Fruit fly (Drosophila melanogaster) whole organism, prepupa: ENCODE results near the gene CG7627.
A peak's percentile ranks its signal among the peaks of the same experiment; 100 is the strongest.

Experiments used
- Blimp-1 ChIP-seq: fragments of 200-800 bp; sonication (Bioruptor generic); optimal IDR thresholded peaks from 3 replicates; lab custom pipeline; 2017; ENCODE audit warnings: missing biosample characterization, missing genetic modification characterization, mild to moderate bottlenecking, moderate library complexity, missing genetic modification reagents
- CG10669 ChIP-seq: fragments of 200-800 bp; sonication (Bioruptor generic); optimal IDR thresholded peaks from 3 replicates; lab custom pipeline; 2018; ENCODE audit warnings: missing biosample characterization, mild to moderate bottlenecking, missing genetic modification characterization, moderate library complexity
- CG11762 ChIP-seq: fragments of 200-800 bp; sonication (Bioruptor generic); optimal IDR thresholded peaks from 3 replicates; lab custom pipeline; 2016; ENCODE audit warnings: missing biosample characterization, missing genetic modification characterization; ENCODE audit not compliant: insufficient read depth
- CG11902 ChIP-seq: fragments of 200-800 bp; sonication (Bioruptor generic); optimal IDR thresholded peaks from 3 replicates; lab custom pipeline; 2016; ENCODE audit warnings: missing biosample characterization, missing genetic modification characterization
- CG15336 ChIP-seq: fragments of 200-800 bp; sonication (Bioruptor generic); IDR thresholded peaks from 2 replicates; pipeline ENCODE4 v1.3.6; 2022; ENCODE audit warnings: missing biosample characterization, missing genetic modification characterization
- CG1621 ChIP-seq: fragments of 200-800 bp; sonication (Bioruptor generic); optimal IDR thresholded peaks from 3 replicates; lab custom pipeline; 2018; ENCODE audit warnings: missing biosample characterization, mild to moderate bottlenecking, missing genetic modification characterization
- CG16779 ChIP-seq: fragments of 200-800 bp; sonication (Bioruptor generic); optimal IDR thresholded peaks from 3 replicates; lab custom pipeline; 2017; ENCODE audit warnings: missing biosample characterization, mild to moderate bottlenecking, missing genetic modification characterization
- CG3032 ChIP-seq: fragments of 200-800 bp; optimal IDR thresholded peaks from 2 replicates; lab custom pipeline; 2019; ENCODE audit warnings: missing biosample characterization, mild to moderate bottlenecking, missing genetic modification characterization, moderate library complexity
- CG31627 ChIP-seq: fragments of 200-800 bp; sonication (Bioruptor generic); optimal IDR thresholded peaks from 3 replicates; lab custom pipeline; 2016; ENCODE audit warnings: missing biosample characterization, missing genetic modification characterization
- CG32006 ChIP-seq: fragments of 200-800 bp; sonication (Bioruptor generic); optimal IDR thresholded peaks from 3 replicates; lab custom pipeline; 2017; ENCODE audit warnings: missing biosample characterization, mild to moderate bottlenecking, missing genetic modification characterization
- CG34406 ChIP-seq: fragments of 200-800 bp; sonication (Bioruptor generic); optimal IDR thresholded peaks from 3 replicates; lab custom pipeline; 2016; ENCODE audit warnings: missing biosample characterization, missing genetic modification characterization
- CG3919 ChIP-seq: fragments of 200-800 bp; sonication (Bioruptor generic); optimal IDR thresholded peaks from 3 replicates; lab custom pipeline; 2016; ENCODE audit warnings: missing biosample characterization, missing genetic modification characterization
- CG4318 ChIP-seq: fragments of 200-800 bp; sonication (Bioruptor generic); optimal IDR thresholded peaks from 3 replicates; lab custom pipeline; 2017; ENCODE audit warnings: missing biosample characterization, mild to moderate bottlenecking, missing genetic modification characterization
- CG6163 ChIP-seq: fragments of 200-800 bp; sonication (Bioruptor generic); IDR thresholded peaks from 3 replicates; pipeline ENCODE4 v1.3.6; 2022; ENCODE audit warnings: missing biosample characterization, missing genetic modification characterization
- CG6276 ChIP-seq: fragments of 200-800 bp; sonication (Bioruptor generic); optimal IDR thresholded peaks from 2 replicates; lab custom pipeline; 2017; ENCODE audit warnings: missing biosample characterization, mild to moderate bottlenecking, missing genetic modification characterization
- CG6792 ChIP-seq: fragments of 200-800 bp; sonication (Bioruptor generic); optimal IDR thresholded peaks from 3 replicates; lab custom pipeline; 2016; ENCODE audit warnings: missing biosample characterization, missing genetic modification characterization
- CG6808 ChIP-seq: fragments of 200-800 bp; sonication (Bioruptor generic); optimal IDR thresholded peaks from 3 replicates; lab custom pipeline; 2017; ENCODE audit warnings: missing biosample characterization, missing genetic modification characterization, mild to moderate bottlenecking, moderate library complexity, missing genetic modification reagents
- CG7368 ChIP-seq: fragments of 200-800 bp; sonication (Bioruptor generic); optimal IDR thresholded peaks from 3 replicates; lab custom pipeline; 2016; ENCODE audit warnings: missing biosample characterization, missing genetic modification characterization
- CG8319 ChIP-seq: fragments of 200-800 bp; sonication (Bioruptor generic); optimal IDR thresholded peaks from 3 replicates; lab custom pipeline; 2016; ENCODE audit warnings: missing biosample characterization, missing genetic modification characterization
- CG8632 ChIP-seq: fragments of 200-800 bp; sonication (Bioruptor generic); optimal IDR thresholded peaks from 3 replicates; lab custom pipeline; 2016; ENCODE audit warnings: missing biosample characterization, missing genetic modification characterization
- CG9139 ChIP-seq: fragments of 200-800 bp; sonication (Bioruptor generic); optimal IDR thresholded peaks from 3 replicates; lab custom pipeline; 2017; ENCODE audit warnings: missing biosample characterization, mild to moderate bottlenecking, missing genetic modification characterization
- Eip75B ChIP-seq: fragments of 200-800 bp; sonication (Bioruptor generic); optimal IDR thresholded peaks from 3 replicates; lab custom pipeline; 2016; ENCODE audit warnings: missing biosample characterization, missing genetic modification characterization
- Eip78C ChIP-seq: fragments of 200-800 bp; sonication (Bioruptor generic); peaks from one replicate; lab custom pipeline; 2016; ENCODE audit warnings: missing biosample characterization, missing genetic modification characterization
- Eip93F ChIP-seq: fragments of 200-800 bp; sonication (Bioruptor generic); optimal IDR thresholded peaks from 2 replicates; lab custom pipeline; 2016; ENCODE audit warnings: missing biosample characterization, mild to moderate bottlenecking, missing genetic modification characterization
- Ets96B ChIP-seq: fragments of 200-800 bp; optimal IDR thresholded peaks from 2 replicates; lab custom pipeline; 2019; ENCODE audit warnings: missing biosample characterization, mild to moderate bottlenecking, missing genetic modification characterization, moderate library complexity
- Hr38 ChIP-seq: sonication (Bioruptor generic); optimal IDR thresholded peaks from 2 replicates; lab custom pipeline; 2016; ENCODE audit warnings: missing biosample characterization, missing genetic modification characterization
- Hr39 ChIP-seq: fragments of 200-800 bp; sonication (Bioruptor generic); optimal IDR thresholded peaks from 2 replicates; lab custom pipeline; 2016; ENCODE audit warnings: missing biosample characterization, missing genetic modification characterization
- Hr4 ChIP-seq: fragments of 200-800 bp; sonication (Bioruptor generic); optimal IDR thresholded peaks from 3 replicates; lab custom pipeline; 2016; ENCODE audit warnings: missing biosample characterization, missing genetic modification characterization
- Lpt ChIP-seq: fragments of 200-800 bp; sonication (Bioruptor generic); optimal IDR thresholded peaks from 3 replicates; lab custom pipeline; 2016; ENCODE audit warnings: missing biosample characterization, missing genetic modification characterization
- Met ChIP-seq: fragments of 200-800 bp; sonication (Bioruptor generic); optimal IDR thresholded peaks from 3 replicates; lab custom pipeline; 2016; ENCODE audit warnings: missing biosample characterization, missing genetic modification characterization
- OdsH ChIP-seq: fragments of 200-800 bp; sonication (Bioruptor generic); optimal IDR thresholded peaks from 3 replicates; lab custom pipeline; 2016; ENCODE audit warnings: missing biosample characterization, missing genetic modification characterization
- Sox102F ChIP-seq: fragments of 200-800 bp; sonication (Bioruptor generic); optimal IDR thresholded peaks from 2 replicates; lab custom pipeline; 2016; ENCODE audit warnings: missing biosample characterization, mild to moderate bottlenecking, missing genetic modification characterization
- Sox15 ChIP-seq: fragments of 200-800 bp; sonication (Bioruptor generic); optimal IDR thresholded peaks from 3 replicates; lab custom pipeline; 2016; ENCODE audit warnings: missing biosample characterization, missing genetic modification characterization
- achi ChIP-seq: fragments of 200-800 bp; sonication (Bioruptor generic); optimal IDR thresholded peaks from 3 replicates; lab custom pipeline; 2016; ENCODE audit warnings: missing biosample characterization, missing genetic modification characterization
- acj6 ChIP-seq: fragments of 200-800 bp; sonication (Bioruptor generic); optimal IDR thresholded peaks from 3 replicates; lab custom pipeline; 2016; ENCODE audit warnings: missing biosample characterization, missing genetic modification characterization
- cyc ChIP-seq: fragments of 200-800 bp; sonication (Bioruptor generic); optimal IDR thresholded peaks from 3 replicates; lab custom pipeline; 2016; ENCODE audit warnings: missing biosample characterization, missing genetic modification characterization
- dac ChIP-seq: fragments of 200-800 bp; sonication (Bioruptor generic); optimal IDR thresholded peaks from 2 replicates; lab custom pipeline; 2017; ENCODE audit warnings: missing biosample characterization, mild to moderate bottlenecking, missing genetic modification characterization
- dsx ChIP-seq: fragments of 200-800 bp; optimal IDR thresholded peaks from 3 replicates; lab custom pipeline; 2019; ENCODE audit warnings: missing biosample characterization, mild to moderate bottlenecking, missing genetic modification characterization, moderate library complexity; ENCODE audit not compliant: poor library complexity, severe bottlenecking
- eg ChIP-seq: fragments of 200-800 bp; sonication (Bioruptor generic); IDR thresholded peaks from 3 replicates; pipeline ENCODE4 v1.3.6; 2022; ENCODE audit warnings: missing biosample characterization, missing genetic modification characterization
- fd59A ChIP-seq: fragments of 200-800 bp; sonication (Bioruptor generic); optimal IDR thresholded peaks from 2 replicates; lab custom pipeline; 2017; ENCODE audit warnings: missing biosample characterization, mild to moderate bottlenecking, missing genetic modification characterization, missing genetic modification reagents
- fd85E ChIP-seq: fragments of 200-800 bp; sonication (Bioruptor generic); optimal IDR thresholded peaks from 3 replicates; lab custom pipeline; 2016; ENCODE audit warnings: missing biosample characterization, missing genetic modification characterization
- fkh ChIP-seq: fragments of 200-800 bp; sonication (Bioruptor generic); optimal IDR thresholded peaks from 3 replicates; lab custom pipeline; 2017; ENCODE audit warnings: missing biosample characterization, mild to moderate bottlenecking, missing genetic modification characterization, moderate library complexity
- lz ChIP-seq: fragments of 200-800 bp; sonication (Bioruptor generic); optimal IDR thresholded peaks from 3 replicates; lab custom pipeline; 2016; ENCODE audit warnings: missing biosample characterization, missing genetic modification characterization
- net ChIP-seq: fragments of 200-800 bp; sonication (Bioruptor generic); optimal IDR thresholded peaks from 3 replicates; lab custom pipeline; 2016; ENCODE audit warnings: missing biosample characterization, missing genetic modification characterization
- spab ChIP-seq: fragments of 200-800 bp; sonication (Bioruptor generic); optimal IDR thresholded peaks from 2 replicates; lab custom pipeline; 2017; ENCODE audit warnings: missing biosample characterization, mild to moderate bottlenecking, missing genetic modification characterization, missing genetic modification reagents
- ss ChIP-seq, 2 experiments: fragments of 200-800 bp; sonication (Bioruptor generic); optimal IDR thresholded peaks; 2 replicates in 1 of 2; 3 replicates in 1 of 2; lab custom pipeline; 2017 to 2018; ENCODE audit warnings: mild to moderate bottlenecking in 2 of 2, missing biosample characterization in 2 of 2, missing genetic modification characterization in 2 of 2, moderate library complexity in 1 of 2
- svp ChIP-seq: fragments of 200-800 bp; sonication (Bioruptor generic); peaks from one replicate; lab custom pipeline; 2016; ENCODE audit warnings: missing biosample characterization, missing genetic modification characterization
- topi ChIP-seq: fragments of 200-800 bp; sonication (Bioruptor generic); optimal IDR thresholded peaks from 3 replicates; lab custom pipeline; 2016; ENCODE audit warnings: missing biosample characterization, missing genetic modification characterization

The CG7627 gene

dm6 chr2L:8384108-8384601, 21.9 kb upstream of the CG7627 start, which contains the start of the genes Dad1 and CG13384 (continued):
- TF ChIP-seq CG7368: peak; percentile 81
- peak; percentile 94 for TF ChIP-seq eg (GFP tag; lab: Robert Waterston, UW)
- peak; percentile 94 for TF ChIP-seq acj6 (GFP tag; lab: Kevin White, UChicago)
- peak; percentile 86 for TF ChIP-seq Lpt (GFP tag; lab: Kevin White, UChicago)
- TF ChIP-seq Hr39 (GFP tag; lab: Kevin White, UChicago): peak; percentile 83
- TF ChIP-seq fkh (GFP tag; lab: Kevin White, UChicago): peak; percentile 68
- TF ChIP-seq CG32006: peak; percentile 93
- peak; percentile 93 for TF ChIP-seq dsx
- peak; percentile 86 for TF ChIP-seq CG4318 (GFP tag; lab: Kevin White, UChicago)
- TF ChIP-seq achi (GFP tag; lab: Kevin White, UChicago): peak; percentile 93
- peak; percentile 95 for TF ChIP-seq OdsH (GFP tag; lab: Kevin White, UChicago)
- TF ChIP-seq CG8319 (GFP tag; lab: Kevin White, UChicago): peak; percentile 84
- TF ChIP-seq Ets96B (tag; lab: Kevin White, UChicago): peak; percentile 80
- peak; percentile 87 to 90 for TF ChIP-seq ss (GFP tag; optimal IDR thresholded peaks at IDR 0.05; lab: Kevin White, UChicago)
- TF ChIP-seq topi (GFP tag; lab: Kevin White, UChicago): peak; percentile 89
- peak; percentile 93 for TF ChIP-seq lz (GFP tag; lab: Kevin White, UChicago)
- peak; percentile 83 for TF ChIP-seq Eip93F (GFP tag; lab: Kevin White, UChicago)
- peak; percentile 89 for TF ChIP-seq cyc (GFP tag; lab: Kevin White, UChicago)
- TF ChIP-seq Blimp-1 (GFP tag; lab: Kevin White, UChicago): peak; percentile 85
- TF ChIP-seq CG15336 (GFP tag; lab: Robert Waterston, UW): peak; percentile 90
- peak; percentile 89 for TF ChIP-seq CG3919
- no peak; the same call in 1 of the 3 replicates for TF ChIP-seq CG6163 (GFP tag; lab: Robert Waterston, UW)
- TF ChIP-seq Sox15 (GFP tag; lab: Kevin White, UChicago): peak; percentile 89
- TF ChIP-seq CG6808 (GFP tag; lab: Kevin White, UChicago): peak; percentile 88
- TF ChIP-seq CG6792 (GFP tag; lab: Kevin White, UChicago): peak; percentile 88
- TF ChIP-seq dac (GFP tag; lab: Kevin White, UChicago): peak; percentile 57
- TF ChIP-seq spab (GFP tag; lab: Kevin White, UChicago): peak; percentile 80
- TF ChIP-seq fd59A (GFP tag; lab: Kevin White, UChicago): peak; percentile 78

- TF ChIP-seq CG16779 (tag; lab: Kevin White, UChicago): no peak
- TF ChIP-seq CG31627 (GFP tag; lab: Kevin White, UChicago): peak; percentile 80
- peak; percentile 46 for TF ChIP-seq CG6808 (GFP tag; lab: Kevin White, UChicago)
- TF ChIP-seq CG8632 (GFP tag; lab: Kevin White, UChicago): peak; percentile 26
- TF ChIP-seq CG34406 (GFP tag; lab: Kevin White, UChicago): peak; percentile 14
- peak; percentile 50 for TF ChIP-seq Eip75B (GFP tag; lab: Kevin White, UChicago)
- peak; percentile 39 for TF ChIP-seq CG11902 (GFP tag; lab: Kevin White, UChicago)
- no peak for TF ChIP-seq Sox15 (GFP tag; lab: Kevin White, UChicago)
- no peak for TF ChIP-seq Eip93F (GFP tag; lab: Kevin White, UChicago)
- TF ChIP-seq CG10669 (GFP tag; lab: Kevin White, UChicago): peak; percentile 35
- peak; percentile 47 for TF ChIP-seq svp (GFP tag; lab: Kevin White, UChicago)
- peak; percentile 21 for TF ChIP-seq fd85E (GFP tag; lab: Kevin White, UChicago)
- no peak for TF ChIP-seq CG4318 (GFP tag; lab: Kevin White, UChicago)
- peak; percentile 12 for TF ChIP-seq Ets96B (tag; lab: Kevin White, UChicago)
- TF ChIP-seq CG8319 (GFP tag; lab: Kevin White, UChicago): no peak
- no peak for TF ChIP-seq CG15336 (GFP tag; lab: Robert Waterston, UW)
- no peak for TF ChIP-seq Hr38 (GFP tag; lab: Kevin White, UChicago)
- peak; percentile 79 for TF ChIP-seq CG3919
- no peak for TF ChIP-seq CG9139 (GFP tag; lab: Kevin White, UChicago)
- TF ChIP-seq Hr4: peak; percentile 35
- TF ChIP-seq Met (GFP tag; lab: Kevin White, UChicago): peak; percentile 57
- peak; percentile 58 for TF ChIP-seq CG6792 (GFP tag; lab: Kevin White, UChicago)
- peak; percentile 21 for TF ChIP-seq CG11762
- TF ChIP-seq CG1621: peak; percentile 70
- no peak for TF ChIP-seq fkh (GFP tag; lab: Kevin White, UChicago)
- peak; percentile 65 for TF ChIP-seq Sox102F (GFP tag; lab: Kevin White, UChicago)
- no peak for TF ChIP-seq CG6276 (GFP tag; lab: Kevin White, UChicago)
- TF ChIP-seq Eip78C: peak; percentile 78
- TF ChIP-seq net (GFP tag; lab: Kevin White, UChicago): peak; percentile 52
- peak; percentile 77 for TF ChIP-seq cyc (GFP tag; lab: Kevin White, UChicago)
- TF ChIP-seq CG3032: peak; percentile 47
Observed at dm6 chr2L:8382646-8383045, 20.4 kb upstream of the CG7627 start, which contains the start of the genes CG13392 and Rcd4. Gene CG13392 (minus strand): TSS chr2L:8382807. Gene Rcd4 (plus strand): TSS chr2L:8382861.
